Fruit fly (Drosophila melanogaster) whole organism, prepupa: ENCODE data around the gene Mnt.

Source experiments
- Blimp-1 ChIP-seq: fragments of 200-800 bp; sonication (Bioruptor generic); optimal IDR thresholded peaks from 3 replicates; lab custom pipeline; 2017; ENCODE audit warnings: missing biosample characterization, missing genetic modification characterization, mild to moderate bottlenecking, moderate library complexity, missing genetic modification reagents
- CG10631 ChIP-seq: fragments of 200-800 bp; sonication (Bioruptor generic); optimal IDR thresholded peaks from 2 replicates; lab custom pipeline; 2016; ENCODE audit warnings: missing biosample characterization, missing genetic modification characterization
- CG11294 ChIP-seq: fragments of 200-800 bp; sonication (Bioruptor generic); IDR thresholded peaks from 2 replicates; pipeline ENCODE4 v1.3.6; 2022; ENCODE audit warnings: missing biosample characterization, missing genetic modification characterization
- CG11762 ChIP-seq: fragments of 200-800 bp; sonication (Bioruptor generic); optimal IDR thresholded peaks from 3 replicates; lab custom pipeline; 2016; ENCODE audit warnings: missing biosample characterization, missing genetic modification characterization; ENCODE audit not compliant: insufficient read depth
- CG11902 ChIP-seq: fragments of 200-800 bp; sonication (Bioruptor generic); optimal IDR thresholded peaks from 3 replicates; lab custom pipeline; 2016; ENCODE audit warnings: missing biosample characterization, missing genetic modification characterization
- CG15336 ChIP-seq: fragments of 200-800 bp; sonication (Bioruptor generic); IDR thresholded peaks from 2 replicates; pipeline ENCODE4 v1.3.6; 2022; ENCODE audit warnings: missing biosample characterization, missing genetic modification characterization
- CG1621 ChIP-seq: fragments of 200-800 bp; sonication (Bioruptor generic); optimal IDR thresholded peaks from 3 replicates; lab custom pipeline; 2018; ENCODE audit warnings: missing biosample characterization, mild to moderate bottlenecking, missing genetic modification characterization
- CG16779 ChIP-seq: fragments of 200-800 bp; sonication (Bioruptor generic); optimal IDR thresholded peaks from 3 replicates; lab custom pipeline; 2017; ENCODE audit warnings: missing biosample characterization, mild to moderate bottlenecking, missing genetic modification characterization
- CG3032 ChIP-seq: fragments of 200-800 bp; optimal IDR thresholded peaks from 2 replicates; lab custom pipeline; 2019; ENCODE audit warnings: missing biosample characterization, mild to moderate bottlenecking, missing genetic modification characterization, moderate library complexity
- CG31627 ChIP-seq: fragments of 200-800 bp; sonication (Bioruptor generic); optimal IDR thresholded peaks from 3 replicates; lab custom pipeline; 2016; ENCODE audit warnings: missing biosample characterization, missing genetic modification characterization
- CG34406 ChIP-seq: fragments of 200-800 bp; sonication (Bioruptor generic); optimal IDR thresholded peaks from 3 replicates; lab custom pipeline; 2016; ENCODE audit warnings: missing biosample characterization, missing genetic modification characterization
- CG3919 ChIP-seq: fragments of 200-800 bp; sonication (Bioruptor generic); optimal IDR thresholded peaks from 3 replicates; lab custom pipeline; 2016; ENCODE audit warnings: missing biosample characterization, missing genetic modification characterization
- CG6163 ChIP-seq: fragments of 200-800 bp; sonication (Bioruptor generic); IDR thresholded peaks from 3 replicates; pipeline ENCODE4 v1.3.6; 2022; ENCODE audit warnings: missing biosample characterization, missing genetic modification characterization
- CG6276 ChIP-seq: fragments of 200-800 bp; sonication (Bioruptor generic); optimal IDR thresholded peaks from 2 replicates; lab custom pipeline; 2017; ENCODE audit warnings: missing biosample characterization, mild to moderate bottlenecking, missing genetic modification characterization
- CG6792 ChIP-seq: fragments of 200-800 bp; sonication (Bioruptor generic); optimal IDR thresholded peaks from 3 replicates; lab custom pipeline; 2016; ENCODE audit warnings: missing biosample characterization, missing genetic modification characterization
- CG8119 ChIP-seq: fragments of 200-800 bp; sonication (Bioruptor generic); IDR thresholded peaks from 3 replicates; pipeline ENCODE4 v1.3.6; 2022; ENCODE audit warnings: missing biosample characterization, missing genetic modification characterization
- CG8319 ChIP-seq: fragments of 200-800 bp; sonication (Bioruptor generic); optimal IDR thresholded peaks from 3 replicates; lab custom pipeline; 2016; ENCODE audit warnings: missing biosample characterization, missing genetic modification characterization
- CG8632 ChIP-seq: fragments of 200-800 bp; sonication (Bioruptor generic); optimal IDR thresholded peaks from 3 replicates; lab custom pipeline; 2016; ENCODE audit warnings: missing biosample characterization, missing genetic modification characterization
- CG9139 ChIP-seq: fragments of 200-800 bp; sonication (Bioruptor generic); optimal IDR thresholded peaks from 3 replicates; lab custom pipeline; 2017; ENCODE audit warnings: missing biosample characterization, mild to moderate bottlenecking, missing genetic modification characterization
- Eip75B ChIP-seq: fragments of 200-800 bp; sonication (Bioruptor generic); optimal IDR thresholded peaks from 3 replicates; lab custom pipeline; 2016; ENCODE audit warnings: missing biosample characterization, missing genetic modification characterization
- Eip78C ChIP-seq: fragments of 200-800 bp; sonication (Bioruptor generic); peaks from one replicate; lab custom pipeline; 2016; ENCODE audit warnings: missing biosample characterization, missing genetic modification characterization
- Eip93F ChIP-seq: fragments of 200-800 bp; sonication (Bioruptor generic); optimal IDR thresholded peaks from 2 replicates; lab custom pipeline; 2016; ENCODE audit warnings: missing biosample characterization, mild to moderate bottlenecking, missing genetic modification characterization
- Gug ChIP-seq: fragments of 200-800 bp; sonication (Bioruptor generic); IDR thresholded peaks from 2 replicates; pipeline ENCODE4 v1.3.6; 2022; ENCODE audit warnings: missing biosample characterization, missing genetic modification characterization
- Hr38 ChIP-seq: sonication (Bioruptor generic); optimal IDR thresholded peaks from 2 replicates; lab custom pipeline; 2016; ENCODE audit warnings: missing biosample characterization, missing genetic modification characterization
- Hr39 ChIP-seq: fragments of 200-800 bp; sonication (Bioruptor generic); optimal IDR thresholded peaks from 2 replicates; lab custom pipeline; 2016; ENCODE audit warnings: missing biosample characterization, missing genetic modification characterization
- Hr4 ChIP-seq: fragments of 200-800 bp; sonication (Bioruptor generic); optimal IDR thresholded peaks from 3 replicates; lab custom pipeline; 2016; ENCODE audit warnings: missing biosample characterization, missing genetic modification characterization
- Met ChIP-seq: fragments of 200-800 bp; sonication (Bioruptor generic); optimal IDR thresholded peaks from 3 replicates; lab custom pipeline; 2016; ENCODE audit warnings: missing biosample characterization, missing genetic modification characterization
- Sox102F ChIP-seq: fragments of 200-800 bp; sonication (Bioruptor generic); optimal IDR thresholded peaks from 2 replicates; lab custom pipeline; 2016; ENCODE audit warnings: missing biosample characterization, mild to moderate bottlenecking, missing genetic modification characterization
- Sox14 ChIP-seq: fragments of 200-800 bp; sonication (Bioruptor generic); optimal IDR thresholded peaks from 3 replicates; lab custom pipeline; 2016; ENCODE audit warnings: missing biosample characterization, missing genetic modification characterization
- Sox15 ChIP-seq: fragments of 200-800 bp; sonication (Bioruptor generic); optimal IDR thresholded peaks from 3 replicates; lab custom pipeline; 2016; ENCODE audit warnings: missing biosample characterization, missing genetic modification characterization
- achi ChIP-seq: fragments of 200-800 bp; sonication (Bioruptor generic); optimal IDR thresholded peaks from 3 replicates; lab custom pipeline; 2016; ENCODE audit warnings: missing biosample characterization, missing genetic modification characterization
- acj6 ChIP-seq: fragments of 200-800 bp; sonication (Bioruptor generic); optimal IDR thresholded peaks from 3 replicates; lab custom pipeline; 2016; ENCODE audit warnings: missing biosample characterization, missing genetic modification characterization
- cyc ChIP-seq: fragments of 200-800 bp; sonication (Bioruptor generic); optimal IDR thresholded peaks from 3 replicates; lab custom pipeline; 2016; ENCODE audit warnings: missing biosample characterization, missing genetic modification characterization
- eg ChIP-seq: fragments of 200-800 bp; sonication (Bioruptor generic); IDR thresholded peaks from 3 replicates; pipeline ENCODE4 v1.3.6; 2022; ENCODE audit warnings: missing biosample characterization, missing genetic modification characterization
- esn ChIP-seq: fragments of 200-800 bp; sonication (Bioruptor generic); optimal IDR thresholded peaks from 2 replicates; lab custom pipeline; 2016; ENCODE audit warnings: missing biosample characterization, mild to moderate bottlenecking, missing genetic modification characterization, moderate library complexity
- fd59A ChIP-seq: fragments of 200-800 bp; sonication (Bioruptor generic); optimal IDR thresholded peaks from 2 replicates; lab custom pipeline; 2017; ENCODE audit warnings: missing biosample characterization, mild to moderate bottlenecking, missing genetic modification characterization, missing genetic modification reagents
- fd85E ChIP-seq: fragments of 200-800 bp; sonication (Bioruptor generic); optimal IDR thresholded peaks from 3 replicates; lab custom pipeline; 2016; ENCODE audit warnings: missing biosample characterization, missing genetic modification characterization
- fkh ChIP-seq: fragments of 200-800 bp; sonication (Bioruptor generic); optimal IDR thresholded peaks from 3 replicates; lab custom pipeline; 2017; ENCODE audit warnings: missing biosample characterization, mild to moderate bottlenecking, missing genetic modification characterization, moderate library complexity
- lz ChIP-seq: fragments of 200-800 bp; sonication (Bioruptor generic); optimal IDR thresholded peaks from 3 replicates; lab custom pipeline; 2016; ENCODE audit warnings: missing biosample characterization, missing genetic modification characterization
- net ChIP-seq: fragments of 200-800 bp; sonication (Bioruptor generic); optimal IDR thresholded peaks from 3 replicates; lab custom pipeline; 2016; ENCODE audit warnings: missing biosample characterization, missing genetic modification characterization
- pdm3 ChIP-seq: fragments of 200-800 bp; sonication (Bioruptor generic); optimal IDR thresholded peaks from 3 replicates; lab custom pipeline; 2016; ENCODE audit warnings: missing biosample characterization, missing genetic modification characterization
- salr ChIP-seq, 2 experiments: fragments of 200-800 bp; sonication (Bioruptor generic); optimal IDR thresholded peaks; 3 replicates each; lab custom pipeline; 2016 to 2018; ENCODE audit warnings: missing biosample characterization in 2 of 2, missing genetic modification characterization in 2 of 2, mild to moderate bottlenecking in 1 of 2
- spab ChIP-seq: fragments of 200-800 bp; sonication (Bioruptor generic); optimal IDR thresholded peaks from 2 replicates; lab custom pipeline; 2017; ENCODE audit warnings: missing biosample characterization, mild to moderate bottlenecking, missing genetic modification characterization, missing genetic modification reagents
- ss ChIP-seq, 2 experiments: fragments of 200-800 bp; sonication (Bioruptor generic); optimal IDR thresholded peaks; 2 replicates in 1 of 2; 3 replicates in 1 of 2; lab custom pipeline; 2017 to 2018; ENCODE audit warnings: mild to moderate bottlenecking in 2 of 2, missing biosample characterization in 2 of 2, missing genetic modification characterization in 2 of 2, moderate library complexity in 1 of 2
- topi ChIP-seq: fragments of 200-800 bp; sonication (Bioruptor generic); optimal IDR thresholded peaks from 3 replicates; lab custom pipeline; 2016; ENCODE audit warnings: missing biosample characterization, missing genetic modification characterization
- vri ChIP-seq: fragments of 200-800 bp; sonication (Bioruptor generic); optimal IDR thresholded peaks from 3 replicates; lab custom pipeline; 2016; ENCODE audit warnings: missing biosample characterization, mild to moderate bottlenecking, missing genetic modification characterization

The Mnt gene

dm6 chrX:3677847-3678411, 6.3 kb downstream of the Mnt start (continued):
- TF ChIP-seq Eip93F, result peak; percentile 59
- TF ChIP-seq Met, result peak; percentile 75
- TF ChIP-seq Hr38 (GFP tag; lab: Kevin White, UChicago), result no peak
- peak; percentile 37 to 86 for TF ChIP-seq salr (GFP tag; optimal IDR thresholded peaks at IDR 0.05; lab: Kevin White, UChicago)
- TF ChIP-seq fkh (GFP tag; lab: Kevin White, UChicago), result peak; percentile 51
- peak; percentile 95 for TF ChIP-seq CG8632 (GFP tag; lab: Kevin White, UChicago)
- TF ChIP-seq CG6276, result peak; percentile 93
- TF ChIP-seq fd85E (GFP tag; lab: Kevin White, UChicago), result no peak
- TF ChIP-seq lz (GFP tag; lab: Kevin White, UChicago), result peak; percentile 80
- TF ChIP-seq CG11762, result peak; percentile 75
- TF ChIP-seq CG9139 (GFP tag; lab: Kevin White, UChicago), result peak; percentile 65
- TF ChIP-seq CG8319 (GFP tag; lab: Kevin White, UChicago), result peak; percentile 65
- peak; percentile 92 for TF ChIP-seq CG3032 (tag; lab: Kevin White, UChicago)
- peak; percentile 77 for TF ChIP-seq CG11902
- peak; percentile 77 to 91 for TF ChIP-seq ss (GFP tag; optimal IDR thresholded peaks at IDR 0.05; lab: Kevin White, UChicago)
- TF ChIP-seq pdm3 (GFP tag; lab: Kevin White, UChicago), result peak; percentile 71
- TF ChIP-seq CG15336 (GFP tag; lab: Robert Waterston, UW), result peak; percentile 87
- peak; percentile 87 for TF ChIP-seq Blimp-1 (GFP tag; lab: Kevin White, UChicago)
- peak; percentile 64 for TF ChIP-seq Eip75B (GFP tag; lab: Kevin White, UChicago)
- peak; percentile 80 for TF ChIP-seq fd59A (GFP tag; lab: Kevin White, UChicago)
- peak; percentile 67 for TF ChIP-seq CG6163 (GFP tag; lab: Robert Waterston, UW)
- TF ChIP-seq Sox14 (GFP tag; lab: Kevin White, UChicago), result peak; percentile 58
- TF ChIP-seq achi (GFP tag; lab: Kevin White, UChicago), result peak; percentile 94
- TF ChIP-seq cyc (GFP tag; lab: Kevin White, UChicago), result peak; percentile 73
- peak; percentile 59 for TF ChIP-seq CG1621 (tag; lab: Kevin White, UChicago)
- peak; percentile 85 for TF ChIP-seq acj6 (GFP tag; lab: Kevin White, UChicago)
- TF ChIP-seq CG31627 (GFP tag; lab: Kevin White, UChicago), result peak; percentile 69
- TF ChIP-seq CG34406 (GFP tag; lab: Kevin White, UChicago), result peak; percentile 97
- peak; percentile 84 for TF ChIP-seq CG6792 (GFP tag; lab: Kevin White, UChicago)
- TF ChIP-seq CG8119 (GFP tag; lab: Robert Waterston, UW), result peak; percentile 90; the same call in 2 of the 3 replicates
- peak; percentile 77; the same call in 1 of the 2 replicates for TF ChIP-seq CG11294 (GFP tag; lab: Robert Waterston, UW)
- TF ChIP-seq, all 60 proteins: peak for 58

dm6 chrX:3679921-3680702, 8.5 kb downstream of the Mnt start:
- TF ChIP-seq CG11762 (peak; percentile 60), ss (GFP tag; optimal IDR thresholded peaks at IDR 0.05; lab: Kevin White, UChicago) (peak; percentile 87 to 92), CG9139 (GFP tag; lab: Kevin White, UChicago) (peak; percentile 91), Hr39 (GFP tag; lab: Kevin White, UChicago) (peak; percentile 59), Eip78C (GFP tag; lab: Kevin White, UChicago) (peak; percentile 89), vri (peak; percentile 76), spab (GFP tag; lab: Kevin White, UChicago) (peak; percentile 64), Sox102F (GFP tag; lab: Kevin White, UChicago) (peak; percentile 61), Gug (peak; percentile 66), CG31627 (GFP tag; lab: Kevin White, UChicago) (peak; percentile 58), cyc (GFP tag; lab: Kevin White, UChicago) (peak; percentile 18), esn (GFP tag; lab: Kevin White, UChicago) (peak; percentile 50), CG16779 (peak; percentile 88), CG10631 (GFP tag; lab: Kevin White, UChicago) (peak; percentile 8), Sox15 (GFP tag; lab: Kevin White, UChicago) (peak; percentile 17), Hr4 (GFP tag; lab: Kevin White, UChicago) (peak; percentile 20), lz (GFP tag; lab: Kevin White, UChicago) (peak; percentile 59), salr (GFP tag; optimal IDR thresholded peaks at IDR 0.05; lab: Kevin White, UChicago) (peak in 1 of 2 experiments; percentile 71), CG34406 (GFP tag; lab: Kevin White, UChicago) (peak; percentile 34), net (GFP tag; lab: Kevin White, UChicago) (peak; percentile 66), topi (GFP tag; lab: Kevin White, UChicago) (peak; percentile 57), fd85E (GFP tag; lab: Kevin White, UChicago) (no peak), CG1621 (tag; lab: Kevin White, UChicago) (peak; percentile 36), eg (peak; percentile 91), CG11902 (peak; percentile 17), CG3919 (GFP tag; lab: Kevin White, UChicago) (no peak), CG8319 (GFP tag; lab: Kevin White, UChicago) (no peak)
